Fruit fly (Drosophila melanogaster): ENCODE results near the gene CG13983.
A peak's percentile ranks its signal among the peaks of the same experiment; 100 is the strongest.

Gene CG13983

DNA sequence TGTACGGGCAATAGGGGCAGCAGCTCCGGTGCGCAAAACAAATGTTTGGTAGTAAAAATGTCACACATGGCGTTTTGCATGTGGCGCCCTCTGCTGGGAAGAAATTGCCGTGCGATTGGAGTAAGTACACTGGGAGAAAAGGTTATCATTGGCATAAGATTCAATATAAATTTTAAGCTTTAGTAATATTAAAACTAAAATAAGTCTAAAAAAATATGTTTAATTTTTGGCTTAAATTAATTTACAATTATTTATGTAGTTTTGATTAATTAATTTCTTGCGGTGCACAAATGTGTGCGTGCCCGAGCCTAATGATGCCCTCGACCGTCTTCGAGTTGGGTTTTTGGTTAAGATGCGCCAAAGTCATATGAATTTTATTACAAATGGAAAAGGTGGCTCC, 16.0 kb upstream of the CG13983 start (continued):
- TF ChIP-seq dm (GFP tag; optimal IDR thresholded peaks at IDR 0.05) = no peak
- 0 out of 2 replicates have a peak, but pooled peaks have one; percentile 58 for TF ChIP-seq danr (GFP tag; IDR thresholded peaks at IDR 0.05)
- peak; percentile 56; the same call in 1 of the 2 replicates for TF ChIP-seq CG3847 (GFP tag; IDR thresholded peaks at IDR 0.05)
- no peak for TF ChIP-seq CG4360 (GFP tag; IDR thresholded peaks at IDR 0.05)
- TF ChIP-seq CG3281 (GFP tag; optimal IDR thresholded peaks at IDR 0.05) = peak; percentile 55
- TF ChIP-seq hkb (optimal IDR thresholded peaks at IDR 0.05) = no peak
- TF ChIP-seq hkb (GFP tag; IDR thresholded peaks at IDR 0.05) = peak; percentile 82
- no peak; the same call in 3 of the 4 replicates for TF ChIP-seq Gug (GFP tag; IDR thresholded peaks at IDR 0.05)
- peak; percentile 48; the same call in 1 of the 2 replicates for TF ChIP-seq CG43689 (GFP tag; IDR thresholded peaks at IDR 0.05)
- no peak for TF ChIP-seq kay (GFP tag; optimal IDR thresholded peaks at IDR 0.05)
- no peak for TF ChIP-seq Doc2 (GFP tag; IDR thresholded peaks at IDR 0.05)
- TF ChIP-seq CG14965 (GFP tag; optimal IDR thresholded peaks at IDR 0.05; ENCODE audit: borderline replicate concordance) = no peak
- peak; percentile 23 for TF ChIP-seq CG6254 (GFP tag; optimal IDR thresholded peaks at IDR 0.05)
- TF ChIP-seq Nf-YA (GFP tag; IDR thresholded peaks at IDR 0.05) = peak; percentile 56; the same call in 1 of the 2 replicates
- peak; percentile 70 for TF ChIP-seq CG13424 (tag; optimal IDR thresholded peaks at IDR 0.05)
- no peak for TF ChIP-seq Vsx1 (GFP tag; optimal IDR thresholded peaks at IDR 0.05)
- TF ChIP-seq CG31441 (GFP tag; IDR thresholded peaks at IDR 0.05) = peak; percentile 79
- peak; percentile 78 for TF ChIP-seq HLH3B (GFP tag; IDR thresholded peaks at IDR 0.05)
- TF ChIP-seq disco-r (GFP tag; optimal IDR thresholded peaks at IDR 0.05) = no peak
- peak; percentile 75 for TF ChIP-seq seq (GFP tag; IDR thresholded peaks at IDR 0.05)
- TF ChIP-seq Med (GFP tag) = peak; percentile 89
- TF ChIP-seq sc (optimal IDR thresholded peaks at IDR 0.05) = no peak
- no peak for TF ChIP-seq sc (GFP tag; optimal IDR thresholded peaks at IDR 0.05)
- peak; percentile 57; the same call in 1 of the 2 replicates for TF ChIP-seq ap (GFP tag; IDR thresholded peaks at IDR 0.05)
- no peak for TF ChIP-seq vnd (GFP tag; IDR thresholded peaks at IDR 0.05; ENCODE audit: partially characterized antibody)
- TF ChIP-seq C15 (GFP tag; IDR thresholded peaks at IDR 0.05) = no peak
- TF ChIP-seq Hand (GFP tag; optimal IDR thresholded peaks at IDR 0.05) = peak; percentile 30
- peak; percentile 61 for TF ChIP-seq CG10267 (tag; optimal IDR thresholded peaks at IDR 0.05)
- TF ChIP-seq CG15269 (tag; optimal IDR thresholded peaks at IDR 0.05) = peak; percentile 62
- peak; percentile 81 for TF ChIP-seq row (GFP tag; IDR thresholded peaks at IDR 0.05)
- TF ChIP-seq zf30C (GFP tag; optimal IDR thresholded peaks at IDR 0.05) = peak; percentile 51
- peak; percentile 5 for TF ChIP-seq fd3F (GFP tag; optimal IDR thresholded peaks at IDR 0.05)
- TF ChIP-seq Drgx (GFP tag; IDR thresholded peaks at IDR 0.05) = no peak
- TF ChIP-seq CG15601 (tag; optimal IDR thresholded peaks at IDR 0.05) = peak; percentile 37
- TF ChIP-seq prd (optimal IDR thresholded peaks at IDR 0.05) = no peak
- TF ChIP-seq prd (GFP tag; IDR thresholded peaks at IDR 0.05) = peak; percentile 82
- peak; percentile 39; the same call in 1 of the 2 replicates for TF ChIP-seq CG6272 (GFP tag; IDR thresholded peaks at IDR 0.05)
- peak; percentile 29 for TF ChIP-seq CG12659 (GFP tag; optimal IDR thresholded peaks at IDR 0.05)
- no peak for TF ChIP-seq emc (GFP tag; optimal IDR thresholded peaks at IDR 0.05)
- TF ChIP-seq CG11695 (GFP tag; IDR thresholded peaks at IDR 0.05) = peak; percentile 75
- TF ChIP-seq CG9437 (GFP tag; optimal IDR thresholded peaks at IDR 0.05) = peak; percentile 53
- TF ChIP-seq zen2 (GFP tag; IDR thresholded peaks at IDR 0.05; ENCODE audit: partially characterized antibody) = no peak
- 0 out of 2 replicates have a peak, but pooled peaks have one; percentile 21 for TF ChIP-seq Gsc (GFP tag; IDR thresholded peaks at IDR 0.05)
- TF ChIP-seq CG6175 (GFP tag; IDR thresholded peaks at IDR 0.05) = no peak
- TF ChIP-seq luna (GFP tag; optimal IDR thresholded peaks at IDR 0.05) = no peak
- peak; percentile 56 for TF ChIP-seq Mrtf (GFP tag; IDR thresholded peaks at IDR 0.05)
- TF ChIP-seq ATbp (GFP tag; optimal IDR thresholded peaks at IDR 0.05) = peak; percentile 58
- TF ChIP-seq ems (GFP tag; optimal IDR thresholded peaks at IDR 0.05) = peak; percentile 52
- TF ChIP-seq Hsf (GFP tag; optimal IDR thresholded peaks at IDR 0.05) = peak; percentile 63
- TF ChIP-seq exex (tag; optimal IDR thresholded peaks at IDR 0.05) = peak; percentile 1
- no peak for TF ChIP-seq unc-4 (GFP tag; IDR thresholded peaks at IDR 0.05; ENCODE audit: partially characterized antibody)
- TF ChIP-seq hbn (GFP tag; IDR thresholded peaks at IDR 0.05; ENCODE audit: partially characterized antibody) = no peak

All from whole organism, embryonic.